Worm (Caenorhabditis elegans): Measurements from ENCODE around the gene lgc-46.

Gene lgc-46

ce11 chrIII:1136827-1137378, 1.1 kb upstream of the lgc-46 start:
- TF ChIP-seq isw-1 (GFP tag; IDR thresholded peaks at IDR 0.05): no peak
- peak in 1 of 2 experiments; percentile 9 for TF ChIP-seq efl-1 (optimal IDR thresholded peaks at IDR 0.05)
- TF ChIP-seq efl-1 (GFP tag; optimal IDR thresholded peaks at IDR 0.05 in 1 of 2): no peak
- no peak for TF ChIP-seq nhr-11 (tag; optimal IDR thresholded peaks at IDR 0.05)
- TF ChIP-seq sox-4 (tag; optimal IDR thresholded peaks at IDR 0.05): no peak
- TF ChIP-seq efl-3 (GFP tag; optimal IDR thresholded peaks at IDR 0.05): no peak
- TF ChIP-seq ceh-82 (tag; optimal IDR thresholded peaks at IDR 0.05): peak in 1 of 3 experiments; percentile 43
- peak; percentile 5 for TF ChIP-seq nhr-71 (tag; optimal IDR thresholded peaks at IDR 0.05)
- TF ChIP-seq dpl-1 (GFP tag; optimal IDR thresholded peaks at IDR 0.05): peak in 1 of 3 experiments; percentile 13
- peak in 1 of 2 experiments; percentile 23 for TF ChIP-seq lin-35 (GFP tag; optimal IDR thresholded peaks at IDR 0.05)
- TF ChIP-seq lin-14 (GFP tag; optimal IDR thresholded peaks at IDR 0.05): peak; percentile 65
- no peak for TF ChIP-seq C04F5.9 (tag; optimal IDR thresholded peaks at IDR 0.05)

- TF ChIP-seq vab-15 (tag; optimal IDR thresholded peaks at IDR 0.05) (no peak), nhr-71 (tag; optimal IDR thresholded peaks at IDR 0.05) (peak; percentile 19), tlp-1 (tag; optimal IDR thresholded peaks at IDR 0.05) (no peak), sup-37 (GFP tag; optimal IDR thresholded peaks at IDR 0.05) (no peak), lin-15B (tag; optimal IDR thresholded peaks at IDR 0.05) (no peak), nhr-47 (tag; optimal IDR thresholded peaks at IDR 0.05) (peak; percentile 24), efl-1 (optimal IDR thresholded peaks at IDR 0.05) (no peak), efl-1 (GFP tag; optimal IDR thresholded peaks at IDR 0.05 in 1 of 2) (peak in 1 of 2 experiments; percentile 59), tbx-2 (tag; optimal IDR thresholded peaks at IDR 0.05) (peak; percentile 8), grh-1 (GFP tag; IDR thresholded peaks at IDR 0.05) (no peak), lin-14 (GFP tag; optimal IDR thresholded peaks at IDR 0.05) (peak; percentile 68), unc-62 (GFP tag; optimal IDR thresholded peaks at IDR 0.05) (no peak)
Observed at ce11 chrIII:1131532-1131931, 4.3 kb downstream of the lgc-46 start.

ce11 chrIII:1125494-1125893, 10.3 kb downstream of the lgc-46 start:
- TF ChIP-seq nhr-85 (tag) (no peak), efl-1 (optimal IDR thresholded peaks at IDR 0.05) (no peak), efl-1 (GFP tag; optimal IDR thresholded peaks at IDR 0.05 in 1 of 2) (peak in 1 of 2 experiments; percentile 37), nhr-76 (tag; optimal IDR thresholded peaks at IDR 0.05) (no peak), fkh-4 (tag; optimal IDR thresholded peaks at IDR 0.05; ENCODE audit: borderline replicate concordance) (no peak)

- peak; percentile 37 for TF ChIP-seq nhr-90 (tag; optimal IDR thresholded peaks at IDR 0.05; ENCODE audit: poor library complexity)
- peak in 1 of 2 experiments; percentile 33 for TF ChIP-seq efl-1 (optimal IDR thresholded peaks at IDR 0.05)
- TF ChIP-seq efl-1 (GFP tag; optimal IDR thresholded peaks at IDR 0.05 in 1 of 2): peak in 1 of 2 experiments; percentile 90
- TF ChIP-seq lin-35 (GFP tag; optimal IDR thresholded peaks at IDR 0.05): peak in 1 of 2 experiments; percentile 46
- TF ChIP-seq dpl-1 (GFP tag; optimal IDR thresholded peaks at IDR 0.05): peak in 1 of 3 experiments; percentile 9
- peak in 1 of 3 experiments; percentile 15 for TF ChIP-seq ceh-82 (tag; optimal IDR thresholded peaks at IDR 0.05)
- TF ChIP-seq mdl-1 (tag; optimal IDR thresholded peaks at IDR 0.05): peak in 1 of 2 experiments; percentile 16
- peak; percentile 50 for TF ChIP-seq mep-1 (tag; optimal IDR thresholded peaks at IDR 0.05)
- no peak for TF ChIP-seq blmp-1 (tag; optimal IDR thresholded peaks at IDR 0.05)
- no peak for TF ChIP-seq hlh-4 (tag; optimal IDR thresholded peaks at IDR 0.05)
- peak in 1 of 2 experiments; percentile 49 for TF ChIP-seq lsy-2 (tag; optimal IDR thresholded peaks at IDR 0.05)
- TF ChIP-seq rnt-1 (tag; optimal IDR thresholded peaks at IDR 0.05): peak; percentile 14
- TF ChIP-seq nhr-85 (tag): peak; percentile 58
- peak; percentile 25 for TF ChIP-seq nhr-47 (tag; optimal IDR thresholded peaks at IDR 0.05)
- TF ChIP-seq snu-23 (GFP tag; optimal IDR thresholded peaks at IDR 0.05): peak; percentile 31
- no peak for TF ChIP-seq pag-3 (tag; optimal IDR thresholded peaks at IDR 0.05; ENCODE audit: borderline replicate concordance, insufficient read depth)
- TF ChIP-seq unc-62 (GFP tag; optimal IDR thresholded peaks at IDR 0.05): no peak
- peak; percentile 7 for TF ChIP-seq elt-2 (tag; optimal IDR thresholded peaks at IDR 0.05)
- no peak for TF ChIP-seq aly-2 (tag; optimal IDR thresholded peaks at IDR 0.05)
Observed at ce11 chrIII:1122239-1122638, 13.6 kb downstream of the lgc-46 start.
